Fruit fly (Drosophila melanogaster): ENCODE data around the gene sstn.
A peak's percentile ranks its signal among the peaks of the same experiment; 100 is the strongest.

Gene sstn

DNA sequence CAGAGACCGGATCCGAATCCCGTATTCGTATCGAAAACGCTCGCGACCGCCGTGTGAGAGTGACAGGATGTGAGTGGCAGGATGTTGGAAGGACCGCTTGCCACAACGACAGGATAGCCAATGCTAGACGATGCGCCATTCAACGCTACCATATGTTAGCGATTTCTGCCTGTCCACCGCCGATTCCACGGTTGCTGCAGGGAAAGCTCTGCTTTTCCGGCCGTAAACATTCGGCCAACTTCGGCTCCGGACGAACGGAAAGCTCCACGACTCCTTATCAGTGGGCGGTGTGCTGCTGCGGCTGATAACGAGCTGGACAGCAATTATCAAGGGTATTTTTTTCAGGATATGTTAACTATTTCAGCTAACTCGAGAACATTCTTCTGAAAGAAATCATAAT lies 29.6 kb downstream of the sstn start, which contains the start of gene Sytbeta:
Sytbeta (minus strand) TSS at position 101 of the 400 bp plus-strand sequence.
- TF ChIP-seq CG8478 (optimal IDR thresholded peaks at IDR 0.05) (no peak), CTCF (optimal IDR thresholded peaks at IDR 0.05) (no peak)

DNA sequence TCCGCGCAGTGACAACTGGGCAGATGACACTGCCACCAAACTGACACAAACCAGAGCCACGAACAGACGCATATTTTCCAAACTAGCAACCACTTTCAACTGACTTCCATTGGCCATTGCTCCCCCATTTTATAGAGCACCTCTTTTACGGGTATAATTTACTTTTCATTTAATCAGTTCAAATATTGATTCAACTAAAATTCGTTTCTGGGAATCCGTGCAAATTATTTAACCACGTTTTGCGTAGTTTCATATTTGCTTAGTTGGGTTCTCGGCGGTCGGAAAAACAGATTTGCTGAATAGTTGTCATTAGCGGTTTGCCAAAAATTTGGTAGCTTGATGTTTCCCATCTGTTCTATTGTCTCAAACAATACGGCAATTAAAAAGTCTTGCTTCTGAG lies 32.9 kb downstream of the sstn start, which contains the start of gene CG13460:
CG13460 (minus strand) TSS at position 101 of the 400 bp plus-strand sequence.
- TF ChIP-seq CG8478 (optimal IDR thresholded peaks at IDR 0.05) (no peak), CTCF (optimal IDR thresholded peaks at IDR 0.05) (no peak)

DNA sequence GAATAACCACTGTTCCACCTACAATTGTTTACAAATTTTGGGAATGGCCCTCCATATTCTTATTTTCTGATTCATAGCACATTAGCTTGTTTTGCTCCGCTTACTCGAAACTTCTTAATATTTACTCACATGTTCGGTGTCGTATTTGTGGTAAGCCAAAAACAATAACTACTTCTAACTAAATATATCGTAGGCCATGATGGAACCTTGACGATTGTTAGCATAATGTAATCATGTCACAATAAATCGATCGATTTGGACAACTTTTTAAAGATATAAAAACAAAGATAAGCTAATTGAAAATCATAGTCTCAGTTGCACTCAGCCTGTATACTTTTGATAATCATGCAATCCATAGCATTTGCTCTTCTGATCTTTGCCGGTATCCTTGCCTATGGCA lies 40.0 kb downstream of the sstn start, which contains the start of gene EAChm:
EAChm (plus strand) TSS at position 301 of the 400 bp plus-strand sequence.
- TF ChIP-seq CG8478 (optimal IDR thresholded peaks at IDR 0.05) = no peak
- TF ChIP-seq CTCF (optimal IDR thresholded peaks at IDR 0.05) = no peak

DNA sequence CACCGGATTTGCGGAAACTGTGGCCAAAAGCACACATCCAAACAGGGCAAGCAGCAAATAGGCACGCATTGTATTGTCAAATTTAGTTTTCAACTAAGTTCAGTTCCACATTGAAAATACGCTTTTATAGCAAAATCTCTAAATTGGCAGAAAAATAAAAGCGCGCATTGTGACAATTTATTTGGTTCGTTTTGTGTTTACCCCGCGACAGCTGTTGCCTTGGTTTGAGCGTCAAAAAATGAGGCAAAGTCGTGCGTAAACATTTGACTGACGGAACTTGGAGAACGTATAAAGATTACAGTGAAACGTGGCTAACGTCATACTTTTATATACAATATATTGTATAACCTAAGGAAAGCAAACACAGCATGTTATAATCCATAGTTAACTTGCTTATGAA lies 40.5 kb downstream of the sstn start, which contains the start of gene CG18649:
CG18649 (minus strand) TSS at position 101 of the 400 bp plus-strand sequence.
- no peak for TF ChIP-seq CTCF (optimal IDR thresholded peaks at IDR 0.05)

DNA sequence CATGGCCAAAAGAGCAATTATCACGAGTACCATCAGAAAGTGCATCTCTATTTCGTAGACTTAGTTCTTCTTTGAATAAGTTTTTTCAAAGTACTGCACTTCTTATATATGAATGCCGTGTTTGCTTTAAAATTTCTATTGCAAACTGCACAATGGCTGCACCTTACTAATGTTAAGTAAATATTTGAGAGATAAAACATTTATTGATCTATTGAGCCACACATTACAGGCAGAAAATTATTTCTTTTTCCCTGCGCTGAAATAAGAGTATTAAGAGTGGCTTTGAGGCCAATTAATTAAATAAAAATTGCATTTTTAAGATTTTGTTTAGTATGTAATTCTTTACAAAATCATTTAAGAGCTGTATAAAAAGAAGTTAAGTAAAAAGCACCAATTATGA lies 41.3 kb downstream of the sstn start, which contains the start of gene CG43680:
CG43680 (minus strand) TSS at position 101 of the 400 bp plus-strand sequence.
- TF ChIP-seq CG8478 (optimal IDR thresholded peaks at IDR 0.05) (no peak), CTCF (optimal IDR thresholded peaks at IDR 0.05) (no peak)

DNA sequence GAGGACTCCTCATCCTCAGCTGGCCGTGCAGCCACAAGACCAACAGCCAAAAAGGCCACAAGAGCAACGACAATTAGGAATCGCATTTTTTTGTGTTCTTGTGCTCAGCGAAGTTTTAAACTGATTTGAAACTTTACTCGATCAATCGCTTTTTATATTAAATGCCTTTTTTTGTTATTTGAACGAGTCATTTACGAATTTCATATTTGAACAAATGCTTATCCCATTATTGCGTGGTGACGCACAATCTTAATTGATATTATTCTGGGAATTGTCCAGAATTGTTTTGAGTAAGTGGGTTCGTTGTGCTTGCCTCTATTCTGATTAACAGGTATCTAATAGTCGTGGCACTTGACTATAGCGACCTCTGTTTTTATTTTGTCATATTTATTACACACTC lies 42.1 kb downstream of the sstn start, which contains the start of gene CG13461:
CG13461 (minus strand) TSS at position 101 of the 400 bp plus-strand sequence.
- TF ChIP-seq CG8478 (optimal IDR thresholded peaks at IDR 0.05) = no peak
- TF ChIP-seq CTCF (optimal IDR thresholded peaks at IDR 0.05) = no peak

DNA sequence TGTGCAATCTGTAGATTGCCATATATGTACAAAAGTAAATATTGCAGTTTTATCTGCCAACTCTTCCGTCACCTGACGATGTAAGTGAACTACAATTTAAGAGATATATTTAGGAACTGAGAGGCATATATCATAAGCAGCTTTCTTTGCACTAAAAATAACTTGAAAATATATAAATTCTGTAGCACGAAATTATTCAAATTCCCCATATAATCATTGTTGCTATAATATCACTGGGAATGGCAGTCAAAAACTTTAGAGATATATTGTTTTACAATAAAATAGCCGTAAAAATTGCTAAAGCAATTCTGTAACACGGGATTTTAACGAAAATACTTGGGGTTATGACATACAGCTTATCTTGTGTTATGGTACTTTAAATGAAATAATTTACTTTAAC lies 43.2 kb downstream of the sstn start, which contains the start of gene CG43679:
CG43679 (minus strand) TSS at position 101 of the 400 bp plus-strand sequence.
- TF ChIP-seq CTCF (optimal IDR thresholded peaks at IDR 0.05) (no peak), CG8478 (optimal IDR thresholded peaks at IDR 0.05) (no peak)

DNA sequence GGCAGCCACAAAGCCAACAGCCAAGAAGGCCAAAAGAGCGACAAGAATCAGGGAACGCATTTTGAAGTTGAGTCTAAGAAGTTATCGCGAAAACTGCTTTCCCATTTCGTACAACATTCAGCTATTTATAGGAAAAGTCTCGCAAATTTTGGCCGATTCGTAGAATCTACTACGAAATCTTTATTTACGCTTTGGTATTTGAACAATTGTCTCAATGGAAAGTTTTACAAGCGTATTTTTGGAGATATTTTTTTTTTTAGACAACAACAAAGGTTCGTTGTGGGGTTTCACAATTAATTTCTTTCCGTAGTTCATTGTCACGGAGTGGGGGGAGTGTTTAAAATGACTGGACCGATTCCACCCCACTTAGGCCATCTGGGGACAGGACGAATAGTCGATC lies 43.8 kb downstream of the sstn start, which contains the start of gene CG12310:
CG12310 (minus strand) TSS at position 101 of the 400 bp plus-strand sequence.
- TF ChIP-seq CG8478 (optimal IDR thresholded peaks at IDR 0.05) = no peak
- TF ChIP-seq CTCF (optimal IDR thresholded peaks at IDR 0.05) = no peak

DNA sequence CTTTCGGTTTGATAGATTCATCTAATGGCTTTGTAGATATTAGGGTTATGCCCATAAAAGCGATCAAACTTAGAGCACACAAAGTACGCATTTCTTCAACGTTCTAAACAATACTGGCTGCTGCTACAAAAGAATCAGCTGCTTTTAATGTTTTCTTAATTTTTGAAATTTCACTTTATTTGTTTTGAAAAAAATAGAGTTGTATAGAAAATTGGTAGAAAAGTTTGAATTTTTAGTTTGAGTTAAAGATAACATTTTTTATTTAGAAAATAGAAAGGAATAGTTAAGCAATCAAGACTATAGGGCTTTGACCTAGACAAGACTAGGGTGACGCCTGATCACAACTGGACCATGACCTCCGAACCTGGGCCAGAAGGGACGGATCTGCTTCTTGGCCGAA lies 44.4 kb downstream of the sstn start, which contains the start of gene CG18581:
CG18581 (minus strand) TSS at position 101 of the 400 bp plus-strand sequence.
- no peak for TF ChIP-seq CG8478 (optimal IDR thresholded peaks at IDR 0.05)

DNA sequence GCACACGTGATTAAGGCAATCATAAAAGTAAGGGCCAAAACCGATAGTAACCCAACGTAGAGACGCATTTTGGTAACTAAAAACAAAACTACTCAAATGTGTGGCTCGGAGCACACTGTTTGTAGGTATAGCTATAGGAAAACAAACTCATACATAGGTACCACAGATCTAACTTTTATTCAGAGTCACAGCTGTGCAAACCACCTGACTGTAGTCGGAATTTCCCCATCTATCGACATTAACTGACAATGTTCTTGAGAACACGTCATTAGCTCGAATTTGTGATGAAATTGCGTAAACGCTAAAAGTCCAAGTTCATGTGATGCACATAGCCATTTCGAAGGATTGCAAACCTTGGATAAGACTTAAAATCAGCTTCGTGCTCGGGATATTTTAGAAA lies 45.1 kb downstream of the sstn start, which contains the start of gene CG43678:
CG43678 (minus strand) TSS at position 101 of the 400 bp plus-strand sequence.
- TF ChIP-seq CG8478 (optimal IDR thresholded peaks at IDR 0.05) (no peak), CTCF (optimal IDR thresholded peaks at IDR 0.05) (no peak)

DNA sequence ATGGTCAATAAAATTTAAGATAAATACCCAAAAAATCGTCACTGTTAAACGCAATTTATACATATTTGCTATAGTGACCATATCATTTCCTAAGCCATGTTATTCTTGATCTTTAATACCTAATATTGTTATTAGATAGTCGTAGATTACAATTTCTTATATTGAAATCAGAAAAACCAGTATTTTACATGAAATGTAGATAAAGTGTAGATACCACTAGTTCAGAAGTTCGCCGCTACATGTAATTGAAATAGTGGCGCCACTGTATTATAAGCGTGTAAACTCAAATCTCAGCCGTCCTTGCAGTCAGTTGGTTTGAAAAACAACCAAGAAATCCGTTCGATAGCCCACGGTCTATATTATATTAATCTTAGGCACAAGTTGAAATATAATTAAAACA lies 46.4 kb downstream of the sstn start:
- TF ChIP-seq CG8478 (optimal IDR thresholded peaks at IDR 0.05) (no peak), CTCF (optimal IDR thresholded peaks at IDR 0.05) (peak; percentile 84 to 90)

DNA sequence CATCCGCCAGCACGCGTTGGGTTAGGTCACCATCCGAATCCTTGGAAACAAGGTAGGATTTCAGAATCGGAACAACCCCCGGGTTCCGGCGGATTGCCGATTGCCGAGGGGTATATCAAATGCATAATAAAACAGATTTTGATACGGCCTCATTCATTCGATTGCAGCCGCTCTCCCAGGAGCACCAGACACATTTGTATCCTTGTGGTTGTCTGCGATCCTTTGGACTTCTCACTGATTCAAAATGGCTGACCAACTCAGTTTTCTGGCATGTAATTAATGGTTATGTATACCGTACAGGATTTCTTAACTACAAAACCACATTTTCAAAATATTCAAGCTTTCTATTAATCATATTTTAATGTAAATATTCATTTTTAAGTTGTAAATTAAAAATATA lies 46.9 kb downstream of the sstn start:
- no peak for TF ChIP-seq CG8478 (optimal IDR thresholded peaks at IDR 0.05)
- no peak for TF ChIP-seq CTCF (optimal IDR thresholded peaks at IDR 0.05)

DNA sequence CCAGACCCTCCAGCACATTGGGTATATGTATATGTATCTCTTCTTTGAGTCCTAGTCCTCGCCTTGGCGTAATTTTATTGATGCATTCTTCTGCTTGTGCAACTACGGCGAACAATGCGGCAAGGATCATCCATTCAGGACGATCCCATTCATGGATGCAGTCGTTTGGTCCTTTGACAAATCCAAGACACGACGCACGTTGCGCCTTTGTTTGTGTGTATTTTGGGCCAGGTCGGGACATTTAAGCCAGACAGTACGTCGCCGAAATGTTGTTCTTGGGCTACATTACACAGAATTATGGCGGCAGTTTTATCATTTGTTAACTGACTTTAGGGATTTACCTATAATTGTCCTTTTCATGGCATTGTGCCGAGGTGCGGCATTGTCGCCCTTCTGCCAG lies 49.4 kb downstream of the sstn start:
- TF ChIP-seq CG8478 (optimal IDR thresholded peaks at IDR 0.05) = no peak
- no peak for TF ChIP-seq CTCF (optimal IDR thresholded peaks at IDR 0.05)

DNA sequence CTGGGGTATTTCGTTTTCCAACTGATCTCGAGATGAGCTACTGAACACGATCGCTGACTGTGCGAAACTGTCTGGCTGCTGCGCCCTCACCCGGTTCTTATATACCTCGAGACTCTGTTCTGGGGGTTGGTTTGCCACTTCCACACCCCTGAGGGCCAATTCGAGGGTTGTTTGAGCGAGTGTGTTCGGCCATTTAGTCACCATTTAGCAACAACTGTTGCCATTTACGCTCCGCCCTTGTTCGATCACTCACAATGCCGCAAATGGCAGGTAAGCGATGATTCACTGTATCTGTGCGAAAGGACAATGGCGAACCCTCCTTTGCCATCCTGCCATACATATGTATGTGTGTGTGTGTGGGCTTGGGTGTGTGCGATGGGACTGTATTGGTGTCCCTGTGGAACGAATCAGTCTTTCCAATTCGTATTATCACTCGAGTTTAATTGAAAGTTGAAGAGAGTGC lies 50.6 kb downstream of the sstn start, which contains the start of gene ind:
ind (minus strand) TSS at position 51 of the 463 bp plus-strand sequence.
- TF ChIP-seq CG8478 (optimal IDR thresholded peaks at IDR 0.05) (no peak), CTCF (optimal IDR thresholded peaks at IDR 0.05) (no peak)

DNA sequence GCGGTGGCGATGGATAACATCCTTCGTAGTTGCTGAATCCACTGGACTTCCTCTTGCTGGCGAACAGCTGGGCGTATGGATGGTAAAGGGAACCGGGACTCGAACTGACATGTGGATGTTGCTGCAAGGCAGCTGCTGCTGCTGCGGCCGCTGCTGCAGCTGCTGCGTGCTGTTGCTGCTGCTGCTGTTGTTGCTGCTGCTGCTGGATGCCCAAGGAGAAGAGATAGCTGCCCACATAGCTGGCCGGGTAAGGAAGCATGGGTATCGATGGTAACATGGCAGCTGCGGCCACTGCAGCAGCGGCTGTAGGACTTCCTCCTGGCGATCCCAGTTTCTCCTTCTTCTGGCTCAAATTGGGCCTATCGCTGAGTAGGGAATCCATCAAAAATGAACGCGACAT lies 51.1 kb downstream of the sstn start:
- TF ChIP-seq CTCF (optimal IDR thresholded peaks at IDR 0.05) (no peak), CG8478 (optimal IDR thresholded peaks at IDR 0.05) (no peak)

DNA sequence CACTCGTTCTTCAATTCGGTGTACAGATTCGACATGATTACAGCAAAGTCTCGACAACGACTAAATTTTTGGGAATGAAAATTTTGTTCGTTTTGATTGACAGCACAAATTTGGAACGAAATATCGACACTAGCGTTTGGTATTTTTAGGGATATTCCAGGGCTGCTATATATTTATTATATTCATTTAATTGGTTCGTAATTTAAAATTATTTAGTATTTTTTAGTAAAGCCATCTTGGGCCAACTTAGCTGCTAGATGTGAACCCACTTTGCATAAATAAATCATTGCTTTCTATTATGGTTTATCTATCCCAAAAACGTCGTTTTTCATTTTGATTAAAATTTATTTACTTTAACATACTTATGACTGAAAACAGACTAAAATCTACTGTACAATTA lies 52.0 kb downstream of the sstn start, which contains the start of gene Rpn12R:
Rpn12R (minus strand) TSS at position 101 of the 400 bp plus-strand sequence.
- TF ChIP-seq CTCF (optimal IDR thresholded peaks at IDR 0.05) = no peak
- TF ChIP-seq CG8478 (optimal IDR thresholded peaks at IDR 0.05) = no peak

Measured in S2 (cell line).